Fruit fly (Drosophila melanogaster) S2 (cell line): ENCODE measurements around the gene CG17078.

Experiments used
- CG8478 ChIP-seq: fragments of >200 bp; optimal IDR thresholded peaks from 2 replicates; lab custom pipeline; 2018
- CTCF ChIP-seq, 2 experiments: fragments of >200 bp; optimal IDR thresholded peaks; 2 replicates each; lab custom pipeline; 2018

dm6 chr2L:271553-271952, 6.5 kb downstream of the CG17078 start, which contains the start of gene Dus1:
- no peak for TF ChIP-seq CG8478 (lab: Kevin White, UChicago)
- TF ChIP-seq CTCF (optimal IDR thresholded peaks at IDR 0.05; lab: Kevin White, UChicago): no peak
